Worm (Caenorhabditis elegans): Measurements from ENCODE around the gene Y38F1A.7.

DNA sequence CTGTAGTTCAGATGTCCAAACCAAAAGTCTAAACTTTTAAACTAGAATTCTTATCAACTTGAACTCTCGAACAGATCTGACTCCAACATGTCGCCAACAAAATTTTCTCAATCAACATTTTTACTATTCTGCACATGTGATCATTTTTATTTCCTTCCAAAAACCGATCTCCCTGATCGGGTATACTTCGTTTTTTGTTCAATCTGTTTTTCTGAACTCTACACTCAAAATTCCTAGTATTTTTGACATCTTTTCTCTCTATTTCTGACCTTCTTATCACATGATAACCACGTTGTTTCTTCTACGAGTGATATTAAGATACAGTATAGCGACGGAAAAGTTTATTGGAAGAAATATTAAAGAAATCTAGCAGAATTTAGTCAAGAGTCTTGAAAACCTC lies 8.7 kb upstream of the Y38F1A.7 start:
- no peak for TF ChIP-seq vab-7 (GFP tag; IDR thresholded peaks at IDR 0.05)
- no peak for TF ChIP-seq ztf-7 (tag; optimal IDR thresholded peaks at IDR 0.05)

All from whole organism, L4 larva.